Worm (Caenorhabditis elegans): ENCODE measurements around the gene K02A6.1.
A peak's percentile ranks its signal among the peaks of the same experiment; 100 is the strongest.

The K02A6.1 gene

DNA sequence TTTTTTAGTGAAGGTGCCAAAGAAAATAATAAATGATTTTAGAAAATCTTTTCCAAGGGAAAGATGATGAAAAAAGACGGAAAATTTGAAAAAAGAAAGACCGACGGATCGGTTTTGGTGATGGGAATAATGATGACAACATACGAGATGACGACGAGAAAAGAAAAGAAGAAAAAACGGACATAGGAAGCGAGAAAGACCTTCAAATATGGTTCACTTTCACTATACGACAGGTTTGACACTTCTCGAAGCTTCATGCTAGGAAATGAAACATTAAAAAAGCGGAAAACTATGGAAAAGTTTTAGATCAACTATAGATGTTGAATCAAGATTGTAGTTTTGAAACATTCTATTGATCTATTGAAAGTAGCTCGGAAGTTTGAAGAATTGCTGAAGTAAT is 19.3 kb upstream of the K02A6.1 start:
- TF ChIP-seq nhr-25 (tag; optimal IDR thresholded peaks at IDR 0.05) (peak; percentile 81), egl-5 (tag; optimal IDR thresholded peaks at IDR 0.05) (no peak), nhr-23 (tag; optimal IDR thresholded peaks at IDR 0.05) (peak; percentile 65)

DNA sequence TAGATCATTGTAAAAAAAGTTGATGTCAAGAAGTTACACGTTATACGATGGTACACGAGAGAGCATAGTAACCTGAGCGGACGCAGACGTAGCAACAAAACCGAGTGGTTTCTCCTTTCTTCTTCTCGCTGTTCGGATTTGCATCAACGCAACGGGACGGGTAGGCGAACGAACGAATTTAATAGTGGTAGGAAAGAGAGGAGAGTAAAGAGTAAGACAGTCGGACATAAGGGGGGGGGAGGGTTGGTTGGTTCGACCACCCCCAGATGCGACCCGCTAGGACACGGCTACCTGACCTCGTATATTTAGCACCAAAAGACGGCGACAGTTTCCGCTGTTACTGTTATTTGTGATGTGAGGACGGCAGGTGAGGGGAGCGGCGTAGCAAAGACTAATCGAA is 18.3 kb upstream of the K02A6.1 start:
- TF ChIP-seq nhr-25 (tag; optimal IDR thresholded peaks at IDR 0.05) (peak; percentile 70), mdl-1 (tag; optimal IDR thresholded peaks at IDR 0.05) (no peak), jun-1 (tag; optimal IDR thresholded peaks at IDR 0.05) (no peak), elt-3 (tag; optimal IDR thresholded peaks at IDR 0.05) (no peak), nhr-23 (tag; optimal IDR thresholded peaks at IDR 0.05) (peak; percentile 14), sea-2 (GFP tag; optimal IDR thresholded peaks at IDR 0.05) (no peak), nhr-237 (tag; optimal IDR thresholded peaks at IDR 0.05) (no peak), unc-62 (GFP tag; optimal IDR thresholded peaks at IDR 0.05) (no peak), lin-15B (tag; optimal IDR thresholded peaks at IDR 0.05) (no peak), snpc-4 (tag; optimal IDR thresholded peaks at IDR 0.05) (no peak), hmg-11 (tag; optimal IDR thresholded peaks at IDR 0.05) (peak; percentile 13)

DNA sequence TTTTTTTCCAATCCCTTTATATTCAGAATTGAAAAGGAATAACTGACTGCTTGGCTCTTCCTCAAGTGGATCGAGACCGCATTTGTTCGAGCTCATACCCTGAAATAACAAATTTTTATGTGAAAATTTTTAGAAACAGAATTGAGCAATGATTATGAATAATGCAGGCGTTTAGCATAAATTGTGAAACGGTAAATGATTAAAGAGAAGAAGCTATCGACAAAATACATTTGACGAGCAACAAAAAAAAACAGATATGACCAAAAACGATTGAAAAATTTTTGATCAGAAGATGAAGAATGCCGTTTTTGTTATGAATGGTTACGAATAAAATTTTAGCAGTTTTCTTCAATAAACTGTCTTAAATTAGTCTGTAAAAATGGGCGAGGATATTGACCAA is 15.8 kb upstream of the K02A6.1 start, which contains the start of gene C17H11.6:
TSS of gene C17H11.6 (minus strand) at position 101 of the 400 bp plus-strand sequence.
- no peak for TF ChIP-seq lin-15B (tag; optimal IDR thresholded peaks at IDR 0.05)
- TF ChIP-seq nfya-1 (tag; optimal IDR thresholded peaks at IDR 0.05; ENCODE audit: insufficient read depth), result no peak
- TF ChIP-seq ceh-16 (tag; optimal IDR thresholded peaks at IDR 0.05), result no peak
- no peak for TF ChIP-seq mml-1 (tag; optimal IDR thresholded peaks at IDR 0.05)
- TF ChIP-seq lin-39 (tag; optimal IDR thresholded peaks at IDR 0.05), result no peak
- TF ChIP-seq nhr-43 (tag; optimal IDR thresholded peaks at IDR 0.05; ENCODE audit: poor library complexity, severe bottlenecking), result no peak
- no peak for TF ChIP-seq nhr-11 (tag; optimal IDR thresholded peaks at IDR 0.05)
- TF ChIP-seq nhr-25 (tag; optimal IDR thresholded peaks at IDR 0.05), result no peak
- no peak for TF ChIP-seq lsy-12 (tag; optimal IDR thresholded peaks at IDR 0.05)
- no peak for TF ChIP-seq fkh-10 (GFP tag; optimal IDR thresholded peaks at IDR 0.05)
- TF ChIP-seq elt-2 (tag; optimal IDR thresholded peaks at IDR 0.05), result no peak

DNA sequence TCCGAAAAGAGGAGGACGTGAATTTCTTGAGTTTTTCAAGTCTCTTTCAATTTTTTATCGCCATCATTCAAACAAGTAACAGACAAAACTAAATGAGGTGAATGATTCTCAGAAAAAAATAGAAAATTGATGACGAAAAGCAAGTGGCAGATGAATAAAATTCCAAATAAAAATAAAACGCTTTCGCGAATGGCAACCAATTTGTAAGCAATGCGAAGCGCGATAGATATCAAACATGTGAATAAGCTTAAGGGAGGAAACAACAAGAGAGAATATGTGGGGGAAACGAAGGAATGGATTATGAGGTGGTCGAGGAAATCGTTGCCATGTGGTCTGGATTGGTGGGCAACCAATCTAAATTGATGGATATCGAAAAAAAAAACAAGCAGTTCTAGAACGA is 15.1 kb upstream of the K02A6.1 start:
- TF ChIP-seq nhr-76 (tag; optimal IDR thresholded peaks at IDR 0.05) (no peak), lin-15B (tag; optimal IDR thresholded peaks at IDR 0.05) (no peak), unc-39 (tag; optimal IDR thresholded peaks at IDR 0.05) (no peak), nhr-12 (tag; optimal IDR thresholded peaks at IDR 0.05) (no peak), egl-5 (tag; optimal IDR thresholded peaks at IDR 0.05) (no peak), nhr-11 (tag; optimal IDR thresholded peaks at IDR 0.05) (no peak), unc-62 (GFP tag; optimal IDR thresholded peaks at IDR 0.05) (no peak), ceh-28 (tag; optimal IDR thresholded peaks at IDR 0.05) (no peak)

DNA sequence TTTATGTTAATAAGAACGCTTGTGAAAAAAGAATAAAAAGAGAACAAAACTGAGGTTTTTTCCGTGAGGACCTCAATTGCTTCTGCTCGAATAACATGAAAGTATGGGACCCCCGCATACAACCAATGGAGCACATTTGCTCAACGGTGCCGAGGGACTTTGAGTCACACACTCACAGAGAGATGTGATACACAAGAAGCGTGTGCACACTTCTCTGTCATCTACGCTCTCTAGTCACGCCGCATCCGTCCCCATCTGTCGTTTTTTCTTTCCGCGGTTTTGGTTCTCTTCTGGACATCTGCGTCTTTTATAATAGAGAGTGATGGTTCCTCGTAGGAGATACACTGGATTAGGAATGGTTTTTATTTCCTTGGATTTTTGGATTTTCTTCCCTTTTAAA is 13.6 kb upstream of the K02A6.1 start:
- TF ChIP-seq nfya-1 (tag; optimal IDR thresholded peaks at IDR 0.05; ENCODE audit: insufficient read depth), result peak; percentile 72
- TF ChIP-seq mml-1 (tag; optimal IDR thresholded peaks at IDR 0.05), result no peak
- TF ChIP-seq fkh-2 (tag; optimal IDR thresholded peaks at IDR 0.05), result peak; percentile 47
- peak; percentile 11 for TF ChIP-seq nhr-43 (tag; optimal IDR thresholded peaks at IDR 0.05; ENCODE audit: poor library complexity, severe bottlenecking)
- TF ChIP-seq lin-39 (tag; optimal IDR thresholded peaks at IDR 0.05), result peak; percentile 82
- TF ChIP-seq hmg-11 (tag; optimal IDR thresholded peaks at IDR 0.05), result peak; percentile 81
- TF ChIP-seq fos-1 (tag; optimal IDR thresholded peaks at IDR 0.05), result no peak
- peak; percentile 58 for TF ChIP-seq lin-15B (tag; optimal IDR thresholded peaks at IDR 0.05)
- TF ChIP-seq nhr-77 (tag; optimal IDR thresholded peaks at IDR 0.05), result no peak
- TF ChIP-seq jun-1 (tag; optimal IDR thresholded peaks at IDR 0.05), result no peak

DNA sequence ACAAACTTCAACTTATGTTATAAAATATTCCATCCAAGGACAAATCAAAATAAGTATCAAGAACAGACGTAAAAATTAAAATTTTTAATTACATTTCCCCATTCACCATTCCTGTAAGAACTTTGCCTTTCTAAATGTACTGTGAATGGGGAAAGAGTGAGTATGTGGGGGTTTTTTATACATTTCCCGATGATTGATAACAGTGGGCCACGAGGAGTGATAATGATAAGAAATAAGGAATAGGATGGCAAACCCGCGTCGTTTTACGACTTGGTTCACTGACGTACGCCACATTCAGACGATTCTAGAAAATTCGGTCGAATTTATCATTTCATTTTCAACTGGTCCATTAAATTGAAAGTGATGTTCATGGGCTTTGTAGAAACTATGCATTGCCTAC is 8.5 kb upstream of the K02A6.1 start, which contains the start of gene cdd-1:
TSS of gene cdd-1 (minus strand) at position 151 of the 400 bp plus-strand sequence.
- TF ChIP-seq ZK546.5 (tag; optimal IDR thresholded peaks at IDR 0.05), result no peak
- no peak for TF ChIP-seq nhr-77 (tag; optimal IDR thresholded peaks at IDR 0.05)
- no peak for TF ChIP-seq elt-1 (tag; optimal IDR thresholded peaks at IDR 0.05)
- TF ChIP-seq ceh-9 (tag; optimal IDR thresholded peaks at IDR 0.05), result no peak
- no peak for TF ChIP-seq ztf-11 (tag; optimal IDR thresholded peaks at IDR 0.05)
- TF ChIP-seq lin-39 (tag; optimal IDR thresholded peaks at IDR 0.05), result no peak
- TF ChIP-seq zag-1 (tag; optimal IDR thresholded peaks at IDR 0.05), result no peak
- no peak for TF ChIP-seq daf-12 (tag; optimal IDR thresholded peaks at IDR 0.05)
- peak; percentile 17 for TF ChIP-seq nfya-1 (tag; optimal IDR thresholded peaks at IDR 0.05; ENCODE audit: insufficient read depth)
- TF ChIP-seq R02D3.7 (tag; optimal IDR thresholded peaks at IDR 0.05), result peak; percentile 5
- no peak for TF ChIP-seq ceh-16 (tag; optimal IDR thresholded peaks at IDR 0.05)
- TF ChIP-seq pqm-1 (tag; optimal IDR thresholded peaks at IDR 0.05), result peak; percentile 72
- peak; percentile 38 for TF ChIP-seq fos-1 (tag; optimal IDR thresholded peaks at IDR 0.05)
- TF ChIP-seq jun-1 (tag; optimal IDR thresholded peaks at IDR 0.05), result peak; percentile 7
- TF ChIP-seq unc-39 (tag; optimal IDR thresholded peaks at IDR 0.05), result no peak
- TF ChIP-seq elt-3 (tag; optimal IDR thresholded peaks at IDR 0.05), result peak in 1 of 3 experiments; percentile 50
- peak; percentile 96 for TF ChIP-seq elt-2 (tag; optimal IDR thresholded peaks at IDR 0.05)

Data from whole organism, L3 larva.